Fruit fly (Drosophila melanogaster): Measurements from ENCODE around the gene CG31676.
A peak's percentile ranks its signal among the peaks of the same experiment; 100 is the strongest.

The CG31676 gene

DNA sequence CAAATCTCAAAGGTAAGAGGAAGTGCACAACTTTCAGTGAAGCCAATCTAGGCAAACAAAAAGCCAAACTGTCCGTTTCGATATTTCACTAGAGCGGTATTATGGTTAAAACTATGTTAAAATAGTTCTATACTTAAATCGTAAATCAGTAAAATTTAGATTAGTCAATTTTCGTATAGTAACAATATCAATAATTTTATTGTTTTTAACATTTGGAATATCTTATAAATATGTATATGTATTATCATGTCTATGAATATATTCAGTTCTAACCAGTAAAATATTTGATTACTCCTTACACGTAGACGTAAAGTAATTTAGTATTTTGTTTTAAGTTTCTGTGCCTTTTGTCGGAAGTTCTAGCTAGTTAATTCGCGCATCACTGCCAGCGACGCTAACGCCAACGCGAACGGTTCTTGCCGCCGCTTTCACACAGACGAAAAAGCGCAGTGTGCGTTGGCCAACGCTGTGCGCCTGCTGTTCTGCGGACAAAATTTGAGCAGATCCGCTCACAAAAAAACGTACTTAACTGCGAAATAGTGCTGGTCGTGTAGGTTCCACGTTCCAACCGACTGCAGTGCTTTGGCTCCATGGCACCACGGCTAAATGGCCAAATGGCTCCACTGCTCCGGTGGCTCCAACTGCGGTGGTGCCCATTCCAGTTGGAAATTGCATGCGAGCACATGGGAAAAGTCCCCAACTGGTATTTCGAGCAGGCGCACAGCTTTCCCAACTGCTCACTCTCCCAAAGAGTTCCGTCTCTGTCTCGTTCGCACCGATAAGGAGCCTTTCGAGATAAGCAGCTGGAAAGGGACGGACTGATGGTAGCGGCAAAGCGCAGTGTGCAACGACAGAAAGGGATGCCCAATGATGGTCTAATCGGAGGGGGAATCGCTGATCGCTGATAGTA lies 17.1 kb upstream of the CG31676 start:
- TF ChIP-seq Abd-B (GFP tag; optimal IDR thresholded peaks at IDR 0.05) (no peak), brk (GFP tag; optimal IDR thresholded peaks at IDR 0.05) (peak; percentile 6), HLH106 (tag; optimal IDR thresholded peaks at IDR 0.05) (peak; percentile 49), h (GFP tag; optimal IDR thresholded peaks at IDR 0.05) (peak; percentile 68), Vsx2 (GFP tag; optimal IDR thresholded peaks at IDR 0.05; ENCODE audit: partially characterized antibody) (peak; percentile 74), fru (GFP tag; optimal IDR thresholded peaks at IDR 0.05) (peak; percentile 0), ey (GFP tag; optimal IDR thresholded peaks at IDR 0.05) (no peak), sv (GFP tag; optimal IDR thresholded peaks at IDR 0.05) (no peak), CrebA (GFP tag; optimal IDR thresholded peaks at IDR 0.05; ENCODE audit: borderline replicate concordance) (peak; percentile 65), Rel (GFP tag; optimal IDR thresholded peaks at IDR 0.05) (peak; percentile 84), Rel (tag; optimal IDR thresholded peaks at IDR 0.05) (peak; percentile 100), woc (GFP tag; optimal IDR thresholded peaks at IDR 0.05) (peak; percentile 48), Sp1 (GFP tag; optimal IDR thresholded peaks at IDR 0.05) (peak; percentile 13), rgr (GFP tag; optimal IDR thresholded peaks at IDR 0.05) (peak; percentile 33), CG32264 (GFP tag; optimal IDR thresholded peaks at IDR 0.05) (no peak), tai (GFP tag; optimal IDR thresholded peaks at IDR 0.05) (no peak), Dif (GFP tag; optimal IDR thresholded peaks at IDR 0.05; ENCODE audit: partially characterized antibody) (peak; percentile 92), pan (optimal IDR thresholded peaks at IDR 0.05) (no peak), foxo (GFP tag; optimal IDR thresholded peaks at IDR 0.05) (no peak), Myc (optimal IDR thresholded peaks at IDR 0.05) (peak; percentile 91), Hnf4 (GFP tag; optimal IDR thresholded peaks at IDR 0.05) (no peak), Mio (GFP tag; optimal IDR thresholded peaks at IDR 0.05) (no peak), dl (GFP tag; optimal IDR thresholded peaks at IDR 0.05; ENCODE audit: insufficient read depth in 1 of 2, partially characterized antibody in 2 of 2) (peak; percentile 76 to 79), CG9705 (GFP tag; optimal IDR thresholded peaks at IDR 0.05) (no peak), Hr83 (GFP tag; optimal IDR thresholded peaks at IDR 0.05; ENCODE audit: poor library complexity, severe bottlenecking) (peak; percentile 33), psq (GFP tag; optimal IDR thresholded peaks at IDR 0.05) (peak; percentile 13), GATAd (GFP tag; optimal IDR thresholded peaks at IDR 0.05) (peak; percentile 92), jim (GFP tag; optimal IDR thresholded peaks at IDR 0.05) (peak; percentile 70), br (GFP tag; optimal IDR thresholded peaks at IDR 0.05) (peak; percentile 59)

DNA sequence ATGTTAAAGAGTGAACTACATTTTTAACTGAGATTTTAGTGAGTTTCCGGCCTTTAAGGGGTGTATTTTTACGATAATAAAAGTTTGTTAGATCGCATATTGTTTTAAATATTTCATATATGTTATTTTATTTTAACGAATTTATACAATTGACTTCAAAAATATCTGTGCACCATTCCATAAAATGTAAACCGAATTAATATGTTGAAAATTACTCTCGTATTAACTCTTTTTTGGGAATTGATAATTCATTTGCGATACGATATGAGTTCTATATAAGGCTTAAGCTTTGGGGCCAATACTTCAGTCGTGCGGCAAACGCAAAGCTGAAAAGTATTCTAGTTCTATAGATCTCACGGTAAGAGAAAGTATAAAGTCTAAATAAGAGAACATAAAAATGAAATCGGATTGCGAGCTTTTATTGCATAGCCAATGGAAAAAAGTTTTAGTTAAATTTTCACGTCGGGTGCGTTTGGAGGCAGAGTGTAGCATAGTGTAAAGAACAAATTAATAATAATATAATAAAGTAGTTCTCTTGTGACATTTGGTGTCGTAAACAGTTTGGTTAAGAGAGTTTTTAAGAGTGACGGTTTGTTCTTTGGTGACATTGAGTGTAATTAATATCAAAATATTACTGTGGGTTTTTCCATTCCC lies 16.3 kb upstream of the CG31676 start:
- no peak for TF ChIP-seq CrebA (GFP tag; optimal IDR thresholded peaks at IDR 0.05; ENCODE audit: borderline replicate concordance)
- TF ChIP-seq N (GFP tag; optimal IDR thresholded peaks at IDR 0.05): no peak
- no peak for TF ChIP-seq woc (GFP tag; optimal IDR thresholded peaks at IDR 0.05)
- no peak for TF ChIP-seq foxo (GFP tag; optimal IDR thresholded peaks at IDR 0.05)
- no peak for TF ChIP-seq OdsH (GFP tag; optimal IDR thresholded peaks at IDR 0.05)

DNA sequence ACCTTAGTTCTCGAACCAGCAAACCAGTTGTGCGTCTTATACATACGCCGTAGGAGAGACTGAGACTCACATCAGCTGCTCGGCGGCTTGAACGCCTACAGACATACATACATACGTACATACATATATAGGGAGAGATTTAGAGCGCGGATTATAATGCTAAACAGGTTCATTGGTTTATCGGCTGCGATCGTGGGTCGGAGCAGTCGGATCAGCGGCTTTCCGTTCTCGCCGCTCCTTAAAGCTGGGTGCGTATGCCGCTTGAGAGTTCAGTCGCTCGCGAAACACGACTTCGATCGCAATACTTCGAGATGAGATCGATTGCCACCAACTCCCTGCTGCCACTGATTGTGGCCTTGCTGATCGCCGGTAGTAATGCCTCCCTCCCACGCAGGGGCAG lies 15.3 kb upstream of the CG31676 start:
- TF ChIP-seq CG32264 (GFP tag; optimal IDR thresholded peaks at IDR 0.05): no peak
- TF ChIP-seq Dfd (GFP tag; optimal IDR thresholded peaks at IDR 0.05): no peak
- no peak for TF ChIP-seq Myc (optimal IDR thresholded peaks at IDR 0.05)
- peak; percentile 10 for TF ChIP-seq woc (GFP tag; optimal IDR thresholded peaks at IDR 0.05)
- TF ChIP-seq Dif (GFP tag; optimal IDR thresholded peaks at IDR 0.05; ENCODE audit: partially characterized antibody): no peak
- TF ChIP-seq sage (GFP tag; optimal IDR thresholded peaks at IDR 0.05): no peak
- no peak for TF ChIP-seq sv (GFP tag; optimal IDR thresholded peaks at IDR 0.05)
- no peak for TF ChIP-seq tai (GFP tag; optimal IDR thresholded peaks at IDR 0.05)
- peak; percentile 3 for TF ChIP-seq CrebA (GFP tag; optimal IDR thresholded peaks at IDR 0.05; ENCODE audit: borderline replicate concordance)
- no peak for TF ChIP-seq ey (GFP tag; optimal IDR thresholded peaks at IDR 0.05)
- no peak for TF ChIP-seq HLH106 (tag; optimal IDR thresholded peaks at IDR 0.05)
- TF ChIP-seq Vsx2 (GFP tag; optimal IDR thresholded peaks at IDR 0.05; ENCODE audit: partially characterized antibody): no peak
- peak in 1 of 2 experiments; percentile 14 for TF ChIP-seq dl (GFP tag; optimal IDR thresholded peaks at IDR 0.05; ENCODE audit: insufficient read depth in 1 of 2, partially characterized antibody in 2 of 2)
- TF ChIP-seq h (GFP tag; optimal IDR thresholded peaks at IDR 0.05): no peak
- TF ChIP-seq lola (GFP tag; optimal IDR thresholded peaks at IDR 0.05): no peak
- TF ChIP-seq N (GFP tag; optimal IDR thresholded peaks at IDR 0.05): no peak
- TF ChIP-seq brk (GFP tag; optimal IDR thresholded peaks at IDR 0.05): no peak
- peak; percentile 58 for TF ChIP-seq Rel (GFP tag; optimal IDR thresholded peaks at IDR 0.05)
- no peak for TF ChIP-seq Rel (tag; optimal IDR thresholded peaks at IDR 0.05)
- peak; percentile 9 for TF ChIP-seq Hr83 (GFP tag; optimal IDR thresholded peaks at IDR 0.05; ENCODE audit: poor library complexity, severe bottlenecking)
- no peak for TF ChIP-seq Abd-B (GFP tag; optimal IDR thresholded peaks at IDR 0.05)
- TF ChIP-seq psq (GFP tag; optimal IDR thresholded peaks at IDR 0.05): no peak
- no peak for TF ChIP-seq Jra (GFP tag; optimal IDR thresholded peaks at IDR 0.05)
- TF ChIP-seq Hnf4 (GFP tag; optimal IDR thresholded peaks at IDR 0.05): no peak
- TF ChIP-seq GATAd (GFP tag; optimal IDR thresholded peaks at IDR 0.05): no peak
- TF ChIP-seq Hr78 (GFP tag; optimal IDR thresholded peaks at IDR 0.05): no peak

Measured in whole organism, wandering third instar larva.